Worm (Caenorhabditis elegans) whole organism, L4 larva: ENCODE measurements around the gene T20D3.6.
A peak's percentile ranks its signal among the peaks of the same experiment; 100 is the strongest.

ENCODE experiments used
- F10B5.3 ChIP-seq: sonication (generic microtip); optimal IDR thresholded peaks from 2 replicates; lab custom pipeline; 2016; ENCODE audit warnings: mild to moderate bottlenecking, missing genetic modification characterization, missing compliant biosample characterization
- F37D6.2 ChIP-seq: sonication (generic microtip); optimal IDR thresholded peaks from 2 replicates; lab custom pipeline; 2016; ENCODE audit warnings: mild to moderate bottlenecking, missing genetic modification characterization, missing compliant biosample characterization
- F49E8.2 ChIP-seq: sonication (generic microtip); optimal IDR thresholded peaks from 2 replicates; lab custom pipeline; 2016; ENCODE audit warnings: missing compliant biosample characterization, mild to moderate bottlenecking, missing genetic modification characterization, borderline replicate concordance
- R02D3.7 ChIP-seq: fragments of 150-350 bp; sonication (generic microtip); optimal IDR thresholded peaks from 3 replicates; lab custom pipeline; 2014; ENCODE audit warnings: missing biosample characterization, missing genetic modification characterization
- T20F7.1 ChIP-seq: fragments of 200-800 bp; sonication (Bioruptor generic); optimal IDR thresholded peaks from 2 replicates; lab custom pipeline; 2018; ENCODE audit warnings: mild to moderate bottlenecking, missing genetic modification characterization, missing compliant biosample characterization
- Y105C5A.15 ChIP-seq: fragments of 200-800 bp; sonication (Bioruptor generic); IDR thresholded peaks from 2 replicates; pipeline ENCODE4 v1.3.6; 2022; ENCODE audit warnings: missing genetic modification characterization, missing compliant biosample characterization
- Y5F2A.4 ChIP-seq: fragments of 200-800 bp; sonication (Bioruptor generic); optimal IDR thresholded peaks from 2 replicates; lab custom pipeline; 2018; ENCODE audit warnings: mild to moderate bottlenecking, missing genetic modification characterization, missing compliant biosample characterization
- ZK337.2 ChIP-seq: fragments of 200-800 bp; sonication (Bioruptor generic); IDR thresholded peaks from 2 replicates; pipeline ENCODE4 v1.3.6; 2022; ENCODE audit warnings: missing genetic modification reagents, missing genetic modification characterization, missing compliant biosample characterization
- aly-2 ChIP-seq: sonication (generic microtip); optimal IDR thresholded peaks from 2 replicates; lab custom pipeline; 2018; ENCODE audit warnings: missing biosample characterization, missing genetic modification characterization
- ama-1 ChIP-seq: fragments of 150-350 bp; optimal IDR thresholded peaks from 2 replicates; lab custom pipeline; 2014; ENCODE audit warnings: inconsistent platforms, mixed read lengths
- attf-4 ChIP-seq: sonication (generic microtip); optimal IDR thresholded peaks from 3 replicates; lab custom pipeline; 2017; ENCODE audit warnings: missing biosample characterization, missing genetic modification characterization
- ceh-44 ChIP-seq: fragments of 200-800 bp; sonication (Bioruptor generic); IDR thresholded peaks from 2 replicates; pipeline ENCODE4 v1.3.6; 2022; ENCODE audit warnings: missing genetic modification reagents, missing genetic modification characterization, missing compliant biosample characterization
- ceh-62 ChIP-seq: sonication (generic microtip); optimal IDR thresholded peaks from 2 replicates; lab custom pipeline; 2017; ENCODE audit warnings: missing biosample characterization, missing genetic modification characterization
- daf-16 ChIP-seq, 3 experiments: sonication (generic microtip); optimal IDR thresholded peaks; 2 replicates each; lab custom pipeline; 2016 to 2017; ENCODE audit warnings: missing genetic modification characterization in 3 of 3, missing genetic modification reagents in 3 of 3, mild to moderate bottlenecking in 2 of 3, missing compliant biosample characterization in 2 of 3, missing biosample characterization in 1 of 3, moderate library complexity in 1 of 3
- daf-8 ChIP-seq: fragments of 200-800 bp; sonication (Bioruptor generic); IDR thresholded peaks from 2 replicates; pipeline ENCODE4 v1.3.6; 2022; ENCODE audit warnings: missing genetic modification characterization, missing compliant biosample characterization
- dmd-8 ChIP-seq: fragments of 200-800 bp; sonication (Bioruptor generic); IDR thresholded peaks from 2 replicates; pipeline ENCODE4 v1.3.6; 2022; ENCODE audit warnings: missing genetic modification characterization, missing compliant biosample characterization
- dve-1 ChIP-seq: sonication (generic microtip); optimal IDR thresholded peaks from 2 replicates; lab custom pipeline; 2017; ENCODE audit warnings: antibody characterized with exemption, mild to moderate bottlenecking, missing genetic modification characterization, missing compliant biosample characterization; ENCODE audit not compliant: insufficient read depth
- egl-27 ChIP-seq: sonication (generic microtip); optimal IDR thresholded peaks from 3 replicates; lab custom pipeline; 2017; ENCODE audit warnings: missing biosample characterization, missing genetic modification reagents, missing genetic modification characterization
- fkh-10 ChIP-seq: fragments of 150-350 bp; optimal IDR thresholded peaks from 2 replicates; lab custom pipeline; 2014; ENCODE audit warnings: missing biosample characterization, missing genetic modification reagents, missing genetic modification characterization
- fos-1 ChIP-seq: fragments of 150-350 bp; optimal IDR thresholded peaks from 2 replicates; lab custom pipeline; 2014; ENCODE audit warnings: missing biosample characterization, missing genetic modification characterization
- hlh-11 ChIP-seq: fragments of 200-800 bp; sonication (Bioruptor generic); optimal IDR thresholded peaks from 2 replicates; lab custom pipeline; 2018; ENCODE audit warnings: mild to moderate bottlenecking, missing genetic modification characterization, missing compliant biosample characterization
- hlh-30 ChIP-seq: sonication (generic microtip); optimal IDR thresholded peaks from 2 replicates; lab custom pipeline; 2017; ENCODE audit warnings: antibody characterized with exemption, mild to moderate bottlenecking, missing genetic modification characterization, missing compliant biosample characterization; ENCODE audit not compliant: insufficient read depth
- jun-1 ChIP-seq: fragments of 150-350 bp; optimal IDR thresholded peaks from 2 replicates; lab custom pipeline; 2014; ENCODE audit warnings: missing biosample characterization, missing genetic modification reagents, missing genetic modification characterization
- lin-38 ChIP-seq: fragments of 200-800 bp; sonication (Bioruptor generic); IDR thresholded peaks from 2 replicates; pipeline ENCODE4 v1.3.6; 2022; ENCODE audit warnings: missing genetic modification reagents, missing genetic modification characterization, missing compliant biosample characterization
- lin-39 ChIP-seq: fragments of 150-350 bp; optimal IDR thresholded peaks from 2 replicates; lab custom pipeline; 2014; ENCODE audit warnings: missing biosample characterization, missing genetic modification reagents, missing genetic modification characterization
- lsy-2 ChIP-seq, 2 experiments: fragments of 150-350 bp in 1 of 2; sonication (generic microtip) in 1 of 2; optimal IDR thresholded peaks; 2 replicates each; lab custom pipeline; 2014 to 2017; ENCODE audit warnings: missing biosample characterization in 2 of 2, missing genetic modification characterization in 2 of 2
- mdl-1 ChIP-seq, 2 experiments: fragments of 150-350 bp in 1 of 2; sonication (generic microtip) in 1 of 2; optimal IDR thresholded peaks; 2 replicates each; lab custom pipeline; 2014 to 2017; ENCODE audit warnings: missing biosample characterization in 2 of 2, missing genetic modification characterization in 2 of 2
- mes-2 ChIP-seq: sonication (generic microtip); optimal IDR thresholded peaks from 2 replicates; lab custom pipeline; 2016; ENCODE audit warnings: missing genotype, mild to moderate bottlenecking, missing genetic modification characterization, missing compliant biosample characterization; ENCODE audit not compliant: poor library complexity, severe bottlenecking
- nhr-10 ChIP-seq: fragments of 150-350 bp; optimal IDR thresholded peaks from 2 replicates; lab custom pipeline; 2014; ENCODE audit warnings: missing biosample characterization, missing genetic modification characterization
- nhr-102 ChIP-seq: sonication (generic microtip); optimal IDR thresholded peaks from 2 replicates; lab custom pipeline; 2016; ENCODE audit warnings: mild to moderate bottlenecking, missing genetic modification characterization, moderate library complexity, missing compliant biosample characterization
- nhr-11 ChIP-seq: fragments of 150-350 bp; optimal IDR thresholded peaks from 2 replicates; lab custom pipeline; 2014; ENCODE audit warnings: missing biosample characterization, missing genetic modification characterization
- nhr-28 ChIP-seq: fragments of 150-350 bp; optimal IDR thresholded peaks from 2 replicates; lab custom pipeline; 2014; ENCODE audit warnings: missing biosample characterization, missing genetic modification characterization
- nhr-6 ChIP-seq: fragments of 150-350 bp; optimal IDR thresholded peaks from 2 replicates; lab custom pipeline; 2014; ENCODE audit warnings: missing biosample characterization, missing genetic modification characterization
- pha-4 ChIP-seq, 2 experiments: fragments of 150-350 bp in 1 of 2; fragments of 200-800 bp in 1 of 2; sonication (Bioruptor generic) in 1 of 2; IDR thresholded peaks in 1 of 2; optimal IDR thresholded peaks in 1 of 2; 2 replicates each; pipeline versions ENCODE4 v1.3.6 to Lab custom; 2014 to 2022; ENCODE audit warnings: missing genetic modification characterization in 2 of 2, missing genetic modification reagents in 2 of 2, missing biosample characterization in 1 of 2, missing compliant biosample characterization in 1 of 2
- pqm-1 ChIP-seq: sonication (generic microtip); optimal IDR thresholded peaks from 2 replicates; lab custom pipeline; 2017; ENCODE audit warnings: missing biosample characterization, missing genetic modification characterization
- rbr-2 ChIP-seq: sonication (generic microtip); optimal IDR thresholded peaks from 2 replicates; lab custom pipeline; 2016; ENCODE audit warnings: missing genotype, missing genetic modification characterization, missing compliant biosample characterization
- sdz-12 ChIP-seq: fragments of 200-800 bp; sonication (Bioruptor generic); optimal IDR thresholded peaks from 2 replicates; lab custom pipeline; 2018; ENCODE audit warnings: mild to moderate bottlenecking, missing genetic modification characterization, missing compliant biosample characterization
- set-16 ChIP-seq: fragments of 200-800 bp; sonication (Bioruptor generic); IDR thresholded peaks from 2 replicates; pipeline ENCODE4 v1.3.6; 2022; ENCODE audit warnings: missing genetic modification reagents, missing genetic modification characterization, missing compliant biosample characterization
- unc-130 ChIP-seq: sonication (generic microtip); optimal IDR thresholded peaks from 2 replicates; lab custom pipeline; 2016; ENCODE audit warnings: missing genetic modification reagents, missing genetic modification characterization, missing compliant biosample characterization
- unc-39 ChIP-seq: sonication (generic microtip); optimal IDR thresholded peaks from 2 replicates; lab custom pipeline; 2017; ENCODE audit warnings: missing biosample characterization, missing genetic modification characterization
- vab-7 ChIP-seq: fragments of 200-800 bp; sonication (Bioruptor generic); IDR thresholded peaks from 2 replicates; pipeline ENCODE4 v1.3.6; 2022; ENCODE audit warnings: missing genetic modification reagents, missing genetic modification characterization, missing compliant biosample characterization
- zag-1 ChIP-seq: fragments of 150-350 bp; optimal IDR thresholded peaks from 2 replicates; lab custom pipeline; 2014; ENCODE audit warnings: missing biosample characterization, missing genetic modification characterization

Gene T20D3.6

ce11 chrIV:9367852-9368627 lies 28.9 kb upstream of the T20D3.6 start:
- TF ChIP-seq ZK337.2 (GFP tag; lab: Robert Waterston, UW) (no peak), nhr-6 (peak; percentile 33), lin-39 (no peak), zag-1 (no peak), lin-38 (GFP tag; lab: Robert Waterston, UW) (peak; percentile 48), nhr-11 (no peak), nhr-102 (tag; lab: Kevin White, UChicago) (no peak), F10B5.3 (tag; lab: Kevin White, UChicago) (no peak), sdz-12 (no peak), egl-27 (tag; lab: Kevin White, UChicago) (no peak), attf-4 (no peak), dmd-8 (GFP tag; lab: Robert Waterston, UW) (no peak), nhr-10 (tag; lab: Kevin White, UChicago) (no peak), mdl-1 (tag; optimal IDR thresholded peaks at IDR 0.05; lab: Kevin White, UChicago) (no peak), fkh-10 (GFP tag; lab: Kevin White, UChicago) (peak; percentile 17), unc-39 (tag; lab: Kevin White, UChicago) (no peak), vab-7 (GFP tag; lab: Robert Waterston, UW) (no peak), hlh-30 (tag; lab: Kevin White, UChicago) (peak; percentile 22), pha-4 (GFP tag; IDR thresholded peaks at IDR 0.05; lab: Robert Waterston, UW) (no peak), pha-4 (tag; optimal IDR thresholded peaks at IDR 0.05; lab: Kevin White, UChicago) (peak; percentile 84), dve-1 (peak; percentile 58), mes-2 (tag; lab: Kevin White, UChicago) (peak; percentile 51), F49E8.2 (tag; lab: Kevin White, UChicago) (peak; percentile 28), T20F7.1 (GFP tag; lab: Kevin White, UChicago) (no peak), fos-1 (tag; lab: Kevin White, UChicago) (no peak), set-16 (GFP tag; lab: Robert Waterston, UW) (no peak), aly-2 (tag; lab: Kevin White, UChicago) (no peak), nhr-28 (peak; percentile 52), R02D3.7 (tag; lab: Kevin White, UChicago) (no peak), hlh-11 (tag; lab: Kevin White, UChicago) (peak; percentile 44), pqm-1 (tag; lab: Kevin White, UChicago) (no peak), unc-130 (GFP tag; lab: Kevin White, UChicago) (peak; percentile 4), daf-8 (no peak), ceh-44 (no peak), jun-1 (tag; lab: Kevin White, UChicago) (no peak), ceh-62 (tag; lab: Kevin White, UChicago) (no peak), Y105C5A.15 (GFP tag; lab: Robert Waterston, UW) (no peak), ama-1 (lab: Kevin White, UChicago) (no peak), F37D6.2 (tag; lab: Kevin White, UChicago) (no peak), lsy-2 (tag; optimal IDR thresholded peaks at IDR 0.05; lab: Kevin White, UChicago) (peak in 1 of 2 experiments; percentile 24), daf-16 (GFP tag; optimal IDR thresholded peaks at IDR 0.05; lab: Kevin White, UChicago) (peak in 1 of 2 experiments; percentile 71), daf-16 (tag; optimal IDR thresholded peaks at IDR 0.05; lab: Kevin White, UChicago) (peak; percentile 98), Y5F2A.4 (GFP tag; lab: Kevin White, UChicago) (no peak), rbr-2 (tag; lab: Kevin White, UChicago) (peak; percentile 14)
